Fruit fly (Drosophila melanogaster) whole organism, wandering third instar larva: ENCODE results near the gene Rbsn-5.

Source experiments
- HLH106 ChIP-seq: fragments of 200-800 bp; optimal IDR thresholded peaks from 3 replicates; lab custom pipeline; 2019; ENCODE audit warnings: missing biosample characterization, mild to moderate bottlenecking, missing genetic modification characterization, moderate library complexity
- Jra ChIP-seq: sonication (Bioruptor generic); optimal IDR thresholded peaks from 2 replicates; lab custom pipeline; 2016; ENCODE audit warnings: missing biosample characterization, missing genetic modification characterization
- Myc ChIP-seq: fragments of >200 bp; optimal IDR thresholded peaks from 2 replicates; lab custom pipeline; 2017
- Rel ChIP-seq, 2 experiments: fragments of 200-800 bp; sonication (Bioruptor generic) in 1 of 2; optimal IDR thresholded peaks; 2 replicates in 1 of 2; 3 replicates in 1 of 2; lab custom pipeline; 2016 to 2019; ENCODE audit warnings: mild to moderate bottlenecking in 2 of 2, missing biosample characterization in 2 of 2, missing genetic modification characterization in 2 of 2, moderate library complexity in 1 of 2
- br ChIP-seq: fragments of 200-800 bp; sonication (Bioruptor generic); optimal IDR thresholded peaks from 2 replicates; lab custom pipeline; 2016; ENCODE audit warnings: missing biosample characterization, missing genetic modification characterization
- h ChIP-seq: fragments of 200-800 bp; sonication (Bioruptor generic); optimal IDR thresholded peaks from 3 replicates; lab custom pipeline; 2016; ENCODE audit warnings: missing biosample characterization, mild to moderate bottlenecking, missing genetic modification characterization
- lola ChIP-seq: fragments of >200 bp; optimal IDR thresholded peaks from 2 replicates; lab custom pipeline; 2017; ENCODE audit warnings: missing biosample characterization, missing genetic modification characterization
- sage ChIP-seq: fragments of 200-800 bp; sonication (Bioruptor generic); optimal IDR thresholded peaks from 2 replicates; lab custom pipeline; 2016; ENCODE audit warnings: missing biosample characterization, mild to moderate bottlenecking, missing genetic modification characterization

- no peak for TF ChIP-seq h (GFP tag; lab: Kevin White, UChicago)
- TF ChIP-seq Jra (GFP tag; lab: Kevin White, UChicago), result no peak
- no peak for TF ChIP-seq lola
- TF ChIP-seq sage (GFP tag; lab: Kevin White, UChicago), result no peak
- no peak for TF ChIP-seq Myc (lab: Kevin White, UChicago)
- no peak for TF ChIP-seq Rel (GFP tag; optimal IDR thresholded peaks at IDR 0.05; lab: Kevin White, UChicago)
- TF ChIP-seq Rel (tag; optimal IDR thresholded peaks at IDR 0.05; lab: Kevin White, UChicago), result no peak
- no peak for TF ChIP-seq br
- no peak for TF ChIP-seq HLH106 (tag; lab: Kevin White, UChicago)
Observed at dm6 chr2L:8128911-8129310, 30.7 kb upstream of the Rbsn-5 start.
